Fruit fly (Drosophila melanogaster) S2 (cell line): Measurements from ENCODE around the gene Acp76A.

Experiments
- CG8478 ChIP-seq: fragments of >200 bp; optimal IDR thresholded peaks from 2 replicates; lab custom pipeline; 2018
- CTCF ChIP-seq, 2 experiments: fragments of >200 bp; optimal IDR thresholded peaks; 2 replicates each; lab custom pipeline; 2018

DNA sequence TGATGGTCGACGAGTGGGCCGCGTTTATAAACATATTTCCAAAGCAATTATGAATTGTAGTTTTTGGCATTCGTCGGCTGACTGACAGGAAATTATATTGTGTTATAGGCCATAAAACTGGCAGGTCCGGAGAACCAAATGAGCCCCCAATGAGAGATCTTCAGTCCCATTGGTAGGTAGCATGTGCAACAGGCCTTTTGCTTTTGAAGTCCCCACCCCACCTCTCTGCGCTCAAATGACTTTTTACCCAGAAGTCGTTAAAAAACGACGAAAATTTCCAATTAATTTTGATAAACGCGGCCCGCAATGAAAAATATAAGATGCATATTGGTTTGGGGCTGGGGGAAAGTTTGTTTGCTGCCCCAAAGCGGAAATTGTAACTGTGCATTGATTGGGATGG lies 3.6 kb downstream of the Acp76A start:
- TF ChIP-seq CTCF (optimal IDR thresholded peaks at IDR 0.05; lab: Kevin White, UChicago) = no peak
- TF ChIP-seq CG8478 (lab: Kevin White, UChicago) = no peak
